Worm (Caenorhabditis elegans) whole organism, L4/young adult: ENCODE results near the gene ZK652.8.

Source experiments
- dao-5 ChIP-seq: sonication (generic microtip); optimal IDR thresholded peaks from 2 replicates; lab custom pipeline; 2016; ENCODE audit warnings: missing genotype, missing genetic modification characterization, moderate library complexity, missing compliant biosample characterization
- him-1 ChIP-seq: sonication (generic microtip); optimal IDR thresholded peaks from 2 replicates; lab custom pipeline; 2016; ENCODE audit warnings: missing genotype, missing genetic modification reagents, missing genetic modification characterization, missing compliant biosample characterization

DNA sequence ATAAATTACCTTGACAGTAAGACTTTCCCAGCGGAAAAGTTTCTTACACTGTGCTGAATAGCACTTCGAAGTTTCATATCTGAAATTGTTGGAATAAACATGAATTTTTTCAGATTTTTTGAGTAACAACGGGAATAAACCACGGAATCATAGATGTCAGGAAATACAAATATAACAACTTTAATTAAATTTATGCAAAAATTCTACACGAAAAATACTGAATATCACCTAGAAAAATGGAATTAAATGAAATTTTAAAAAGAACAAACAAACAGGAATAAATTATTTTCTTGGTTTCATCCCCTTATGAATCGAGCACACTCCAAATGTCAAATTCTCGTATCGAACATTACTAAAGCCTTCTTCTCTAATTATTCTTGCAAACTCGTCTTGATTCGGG, 13.7 kb upstream of the ZK652.8 start, which contains the start of gene tag-307:
- TF ChIP-seq dao-5 (tag; lab: Kevin White, UChicago) (no peak), him-1 (tag; lab: Kevin White, UChicago) (no peak)
